Fruit fly (Drosophila melanogaster) whole organism, pupa: Measurements from ENCODE around the gene chif.

Source experiments
- CG13204 ChIP-seq: fragments of 200-800 bp; sonication (Bioruptor generic); optimal IDR thresholded peaks from 2 replicates; lab custom pipeline; 2018; ENCODE audit warnings: missing biosample characterization, mild to moderate bottlenecking, missing genetic modification characterization, moderate library complexity
- CG17806 ChIP-seq: fragments of 200-800 bp; sonication (Bioruptor generic); optimal IDR thresholded peaks from 2 replicates; lab custom pipeline; 2018; ENCODE audit warnings: missing biosample characterization, mild to moderate bottlenecking, missing genetic modification characterization, moderate library complexity
- CG32121 ChIP-seq: fragments of 200-800 bp; sonication (Bioruptor generic); IDR thresholded peaks from 2 replicates; pipeline ENCODE4 v1.3.6; 2022; ENCODE audit warnings: missing biosample characterization, missing genetic modification characterization
- CG8159 ChIP-seq: fragments of 200-800 bp; sonication (Bioruptor generic); optimal IDR thresholded peaks from 3 replicates; lab custom pipeline; 2018; ENCODE audit warnings: missing biosample characterization, mild to moderate bottlenecking, missing genetic modification characterization, moderate library complexity
- CG9948 ChIP-seq: fragments of 200-800 bp; sonication (Bioruptor generic); optimal IDR thresholded peaks from 2 replicates; lab custom pipeline; 2018; ENCODE audit warnings: missing biosample characterization, mild to moderate bottlenecking, missing genetic modification characterization, moderate library complexity
- D1 ChIP-seq: fragments of 200-800 bp; sonication (Bioruptor generic); optimal IDR thresholded peaks from 2 replicates; lab custom pipeline; 2018; ENCODE audit warnings: missing biosample characterization, mild to moderate bottlenecking, missing genetic modification characterization, moderate library complexity
- EcR ChIP-seq: fragments of 200-800 bp; sonication (Bioruptor generic); optimal IDR thresholded peaks from 3 replicates; lab custom pipeline; 2019; ENCODE audit warnings: missing biosample characterization, missing genetic modification characterization, mild to moderate bottlenecking, moderate library complexity, missing genetic modification reagents
- Pif1A ChIP-seq: fragments of 200-800 bp; sonication (Bioruptor generic); optimal IDR thresholded peaks from 3 replicates; lab custom pipeline; 2016; ENCODE audit warnings: missing biosample characterization, missing genetic modification characterization
- Snoo ChIP-seq: fragments of 200-800 bp; sonication (Bioruptor generic); optimal IDR thresholded peaks from 3 replicates; lab custom pipeline; 2017; ENCODE audit warnings: missing biosample characterization, mild to moderate bottlenecking, missing genetic modification characterization, inconsistent platforms
- fd96Ca ChIP-seq: fragments of 200-800 bp; sonication (Bioruptor generic); IDR thresholded peaks from 3 replicates; pipeline ENCODE4 v1.3.6; 2022; ENCODE audit warnings: missing biosample characterization, missing genetic modification characterization

dm6 chr2L:16374691-16375090 is 22.3 kb upstream of the chif start:
- TF ChIP-seq CG13204 (no peak), CG8159 (no peak), Pif1A (GFP tag; lab: Kevin White, UChicago) (no peak), EcR (no peak), CG9948 (tag; lab: Kevin White, UChicago) (no peak), CG32121 (GFP tag; lab: Robert Waterston, UW) (no peak), Snoo (tag; lab: Kevin White, UChicago) (no peak), fd96Ca (GFP tag; lab: Robert Waterston, UW) (no peak), CG17806 (tag; lab: Kevin White, UChicago) (no peak), D1 (tag; lab: Kevin White, UChicago) (no peak)
